Worm (Caenorhabditis elegans) whole organism, L1 larva: ENCODE results near the gene clec-55.

Experiments
- C16A3.4 ChIP-seq: fragments of 150-350 bp; optimal IDR thresholded peaks from 2 replicates; lab custom pipeline; 2014; ENCODE audit warnings: missing biosample characterization, missing genetic modification characterization
- F16B12.6 ChIP-seq: fragments of 150-350 bp; optimal IDR thresholded peaks from 2 replicates; lab custom pipeline; 2014; ENCODE audit warnings: missing biosample characterization, missing genetic modification characterization
- Y116A8C.19 ChIP-seq: sonication (generic microtip); optimal IDR thresholded peaks from 2 replicates; lab custom pipeline; 2016; ENCODE audit warnings: missing compliant biosample characterization, missing genetic modification characterization, borderline replicate concordance
- alr-1 ChIP-seq: fragments of 200-800 bp; sonication (Bioruptor generic); optimal IDR thresholded peaks from 2 replicates; lab custom pipeline; 2018; ENCODE audit warnings: borderline replicate concordance, mild to moderate bottlenecking, missing genetic modification characterization, missing compliant biosample characterization
- ama-1 ChIP-seq: fragments of 150-350 bp; optimal IDR thresholded peaks from 2 replicates; lab custom pipeline; 2014
- blmp-1 ChIP-seq: fragments of 150-350 bp; optimal IDR thresholded peaks from 2 replicates; lab custom pipeline; 2014; ENCODE audit warnings: missing biosample characterization, missing genetic modification characterization
- ceh-8 ChIP-seq: fragments of 200-800 bp; sonication (Bioruptor generic); optimal IDR thresholded peaks from 2 replicates; lab custom pipeline; 2018; ENCODE audit warnings: mild to moderate bottlenecking, missing genetic modification characterization, moderate library complexity, missing compliant biosample characterization
- ceh-88 ChIP-seq: fragments of 200-800 bp; sonication (Bioruptor generic); IDR thresholded peaks from 2 replicates; pipeline ENCODE4 v1.3.6; 2022; ENCODE audit warnings: missing genetic modification characterization, missing compliant biosample characterization
- dsc-1 ChIP-seq: sonication (generic microtip); optimal IDR thresholded peaks from 2 replicates; lab custom pipeline; 2016; ENCODE audit warnings: mild to moderate bottlenecking, missing genetic modification characterization, missing compliant biosample characterization
- efl-1 ChIP-seq, 4 experiments: fragments of 150-350 bp; optimal IDR thresholded peaks in 3 of 4; peaks in 1 of 4; 1 replicate in 1 of 4; 2 replicates in 3 of 4; lab custom pipeline; 2014; ENCODE audit warnings: missing biosample characterization in 2 of 4, missing genetic modification characterization in 2 of 4, missing genetic modification reagents in 2 of 4
- ets-5 ChIP-seq: fragments of 200-800 bp; sonication (Bioruptor generic); IDR thresholded peaks from 2 replicates; pipeline ENCODE4 v1.3.6; 2022; ENCODE audit warnings: missing genetic modification characterization, missing compliant biosample characterization
- fkh-10 ChIP-seq: sonication (generic microtip); optimal IDR thresholded peaks from 2 replicates; lab custom pipeline; 2017; ENCODE audit warnings: missing biosample characterization, missing genetic modification reagents, missing genetic modification characterization
- fkh-8 ChIP-seq: sonication (generic microtip); optimal IDR thresholded peaks from 2 replicates; lab custom pipeline; 2016; ENCODE audit warnings: mild to moderate bottlenecking, missing genetic modification characterization, missing compliant biosample characterization
- fos-1 ChIP-seq: fragments of 150-350 bp; optimal IDR thresholded peaks from 2 replicates; lab custom pipeline; 2014; ENCODE audit warnings: missing biosample characterization, missing genetic modification characterization
- hlh-4 ChIP-seq: sonication (generic microtip); optimal IDR thresholded peaks from 2 replicates; lab custom pipeline; 2016; ENCODE audit warnings: mild to moderate bottlenecking, missing genetic modification characterization, missing compliant biosample characterization
- hpl-2 ChIP-seq: fragments of 150-350 bp; optimal IDR thresholded peaks from 2 replicates; lab custom pipeline; 2014; ENCODE audit warnings: missing biosample characterization, missing genetic modification reagents, missing genetic modification characterization
- isw-1 ChIP-seq: fragments of 200-800 bp; sonication (Bioruptor generic); IDR thresholded peaks from 2 replicates; pipeline ENCODE4 v1.3.6; 2022; ENCODE audit warnings: missing genetic modification characterization, missing compliant biosample characterization
- jun-1 ChIP-seq: fragments of 150-350 bp; optimal IDR thresholded peaks from 2 replicates; lab custom pipeline; 2014; ENCODE audit warnings: missing biosample characterization, missing genetic modification reagents, missing genetic modification characterization
- lin-14 ChIP-seq: fragments of 200-800 bp; sonication (Bioruptor generic); optimal IDR thresholded peaks from 2 replicates; lab custom pipeline; 2018; ENCODE audit warnings: mild to moderate bottlenecking, missing genetic modification characterization, moderate library complexity, missing compliant biosample characterization
- lin-15B ChIP-seq: fragments of 150-350 bp; sonication (generic microtip); optimal IDR thresholded peaks from 3 replicates; lab custom pipeline; 2014; ENCODE audit warnings: missing biosample characterization, missing genetic modification characterization
- lin-39 ChIP-seq: fragments of 150-350 bp; optimal IDR thresholded peaks from 2 replicates; lab custom pipeline; 2014; ENCODE audit warnings: missing biosample characterization, missing genetic modification reagents, missing genetic modification characterization
- lir-3 ChIP-seq: sonication (generic microtip); optimal IDR thresholded peaks from 2 replicates; lab custom pipeline; 2016; ENCODE audit warnings: mild to moderate bottlenecking, missing genetic modification characterization, moderate library complexity, missing compliant biosample characterization; ENCODE audit not compliant: poor library complexity
- lsy-2 ChIP-seq, 2 experiments: fragments of 150-350 bp; optimal IDR thresholded peaks; 2 replicates each; lab custom pipeline; 2014; ENCODE audit warnings: missing biosample characterization in 2 of 2, missing genetic modification characterization in 2 of 2
- mab-9 ChIP-seq: fragments of 200-800 bp; sonication (Bioruptor generic); IDR thresholded peaks from 2 replicates; pipeline ENCODE4 v1.3.6; 2022; ENCODE audit warnings: missing genetic modification reagents, missing genetic modification characterization, missing compliant biosample characterization
- mep-1 ChIP-seq: fragments of 150-350 bp; optimal IDR thresholded peaks from 2 replicates; lab custom pipeline; 2014; ENCODE audit warnings: missing biosample characterization, missing genetic modification characterization
- nhr-12 ChIP-seq: sonication (generic microtip); optimal IDR thresholded peaks from 2 replicates; lab custom pipeline; 2017; ENCODE audit warnings: missing biosample characterization, missing genetic modification characterization
- nhr-19 ChIP-seq: fragments of 200-800 bp; sonication (Bioruptor generic); conservative IDR thresholded peaks from 2 replicates; pipeline ENCODE4 v1.3.6; 2022; ENCODE audit warnings: missing genetic modification characterization, missing compliant biosample characterization
- nhr-20 ChIP-seq: sonication (generic microtip); optimal IDR thresholded peaks from 2 replicates; lab custom pipeline; 2016; ENCODE audit warnings: mild to moderate bottlenecking, missing genetic modification characterization, missing compliant biosample characterization
- nhr-28 ChIP-seq: fragments of 150-350 bp; optimal IDR thresholded peaks from 2 replicates; lab custom pipeline; 2014; ENCODE audit warnings: missing biosample characterization, missing genetic modification characterization
- nhr-71 ChIP-seq: sonication (generic microtip); optimal IDR thresholded peaks from 2 replicates; lab custom pipeline; 2016; ENCODE audit warnings: mild to moderate bottlenecking, missing genetic modification characterization, moderate library complexity, missing compliant biosample characterization
- nhr-76 ChIP-seq: sonication (generic microtip); optimal IDR thresholded peaks from 2 replicates; lab custom pipeline; 2017; ENCODE audit warnings: missing biosample characterization, missing genetic modification characterization
- nhr-77 ChIP-seq: fragments of 150-350 bp; optimal IDR thresholded peaks from 2 replicates; lab custom pipeline; 2014; ENCODE audit warnings: missing biosample characterization, missing genetic modification characterization
- nhr-85 ChIP-seq: sonication (generic microtip); peaks from one replicate; lab custom pipeline; 2016; ENCODE audit warnings: missing genetic modification characterization, inconsistent platforms, missing compliant biosample characterization
- nhr-90 ChIP-seq: sonication (generic microtip); optimal IDR thresholded peaks from 2 replicates; lab custom pipeline; 2016; ENCODE audit warnings: mild to moderate bottlenecking, missing genetic modification characterization, missing compliant biosample characterization; ENCODE audit not compliant: poor library complexity
- pax-3 ChIP-seq: fragments of 200-800 bp; sonication (Bioruptor generic); optimal IDR thresholded peaks from 2 replicates; lab custom pipeline; 2018; ENCODE audit warnings: mild to moderate bottlenecking, missing genetic modification characterization, moderate library complexity, missing compliant biosample characterization
- skn-1 ChIP-seq: fragments of 150-350 bp; optimal IDR thresholded peaks from 2 replicates; lab custom pipeline; 2014; ENCODE audit warnings: missing biosample characterization, missing genetic modification characterization
- snpc-4 ChIP-seq: fragments of 150-350 bp; optimal IDR thresholded peaks from 2 replicates; lab custom pipeline; 2014; ENCODE audit warnings: missing biosample characterization, missing genetic modification characterization
- snu-23 ChIP-seq: sonication (generic microtip); optimal IDR thresholded peaks from 2 replicates; lab custom pipeline; 2016; ENCODE audit warnings: missing genetic modification characterization, missing compliant biosample characterization
- sup-37 ChIP-seq: fragments of 200-800 bp; sonication (Bioruptor generic); optimal IDR thresholded peaks from 2 replicates; lab custom pipeline; 2018; ENCODE audit warnings: mild to moderate bottlenecking, missing genetic modification characterization, missing compliant biosample characterization
- tlp-1 ChIP-seq: fragments of 150-350 bp; optimal IDR thresholded peaks from 2 replicates; lab custom pipeline; 2014; ENCODE audit warnings: missing biosample characterization, missing genetic modification characterization
- unc-30 ChIP-seq: sonication (generic microtip); optimal IDR thresholded peaks from 2 replicates; lab custom pipeline; 2017; ENCODE audit warnings: missing biosample characterization, missing genetic modification characterization
- unc-98 ChIP-seq: fragments of 200-800 bp; sonication (Bioruptor generic); IDR thresholded peaks from 2 replicates; pipeline ENCODE4 v1.3.6; 2022; ENCODE audit warnings: missing genetic modification characterization, missing compliant biosample characterization
- xbp-1 ChIP-seq: sonication (generic microtip); optimal IDR thresholded peaks from 2 replicates; lab custom pipeline; 2016; ENCODE audit warnings: missing genetic modification characterization, missing compliant biosample characterization
- zip-4 ChIP-seq: fragments of 200-800 bp; sonication (Bioruptor generic); optimal IDR thresholded peaks from 2 replicates; lab custom pipeline; 2018; ENCODE audit warnings: mild to moderate bottlenecking, missing genetic modification characterization, moderate library complexity, missing compliant biosample characterization
- ztf-11 ChIP-seq, 2 experiments: sonication (generic microtip); optimal IDR thresholded peaks; 2 replicates each; lab custom pipeline; 2016 to 2017; ENCODE audit warnings: missing genetic modification characterization in 2 of 2, missing biosample characterization in 1 of 2, missing compliant biosample characterization in 1 of 2

The clec-55 gene

DNA sequence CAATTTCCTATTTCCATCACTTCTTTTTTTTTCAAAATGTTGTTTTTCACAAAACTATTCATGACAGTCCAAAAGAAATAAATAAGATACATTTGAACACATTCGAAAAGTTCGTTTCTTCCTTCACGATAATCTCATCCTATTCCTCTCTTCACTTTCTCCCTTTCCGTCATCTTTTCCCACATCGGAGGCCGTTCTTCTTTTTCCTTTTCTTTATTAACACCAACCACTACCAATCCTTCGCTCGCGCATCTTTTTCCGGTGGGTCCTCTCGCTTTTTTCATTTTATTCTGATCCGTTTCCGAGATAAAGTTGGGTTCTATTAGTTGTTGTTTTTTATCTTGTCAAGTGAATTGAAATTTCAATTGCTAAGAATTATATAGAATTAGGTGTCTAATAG lies 16.4 kb downstream of the clec-55 start:
- peak; percentile 94 for TF ChIP-seq blmp-1 (tag; lab: Kevin White, UChicago)
- no peak for TF ChIP-seq nhr-76
- peak; percentile 51 for TF ChIP-seq lin-14 (GFP tag; lab: Kevin White, UChicago)

DNA sequence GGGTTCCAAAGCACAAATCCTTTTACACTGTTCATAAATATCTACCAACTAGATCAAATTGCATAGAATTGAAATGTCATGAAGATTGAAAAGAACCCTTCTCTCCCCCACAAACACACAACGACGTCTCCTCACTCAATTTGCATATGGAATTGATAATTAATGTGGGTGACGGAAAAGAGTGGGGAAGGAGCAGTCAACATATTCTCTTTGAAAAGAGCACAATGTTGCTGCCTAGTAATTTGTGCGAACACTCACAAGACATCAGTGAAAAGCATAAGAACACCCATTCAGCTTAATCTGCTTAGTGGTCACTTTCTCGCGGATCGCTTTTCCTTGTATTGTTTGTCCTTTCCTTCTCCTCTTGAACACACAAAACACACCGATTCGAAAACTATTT lies 17.4 kb downstream of the clec-55 start:
- TF ChIP-seq nhr-20 (tag; lab: Kevin White, UChicago) (no peak), sup-37 (GFP tag; lab: Kevin White, UChicago) (no peak), ceh-88 (GFP tag; lab: Robert Waterston, UW) (no peak), mep-1 (no peak), snpc-4 (tag; lab: Kevin White, UChicago) (no peak), fkh-8 (tag; lab: Kevin White, UChicago) (no peak), nhr-85 (tag; lab: Kevin White, UChicago) (peak; percentile 34)

DNA sequence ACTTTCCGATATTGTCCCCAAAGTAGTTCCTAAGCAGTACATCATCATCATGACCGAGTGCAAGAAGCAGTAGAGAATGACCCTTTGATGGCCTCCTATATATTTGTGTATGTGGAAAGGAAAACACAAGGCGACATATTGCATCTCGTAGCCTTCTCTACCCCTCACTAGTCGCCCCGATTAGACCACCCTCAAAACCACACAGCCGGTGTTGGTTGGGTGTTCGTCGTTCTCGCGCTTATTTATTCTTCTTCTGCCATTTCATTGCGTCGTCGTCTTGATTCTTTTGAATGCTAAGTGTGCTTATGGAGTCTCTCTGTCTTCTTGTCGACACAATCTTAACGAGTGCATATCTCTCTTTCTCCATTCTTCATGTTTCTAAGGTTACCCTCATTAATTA lies 19.1 kb downstream of the clec-55 start:
- TF ChIP-seq blmp-1 (tag; lab: Kevin White, UChicago) (peak; percentile 2), mep-1 (no peak), efl-1 (optimal IDR thresholded peaks at IDR 0.05; lab: Kevin White, UChicago) (no peak), efl-1 (GFP tag; optimal IDR thresholded peaks at IDR 0.05 in 1 of 2; lab: Kevin White, UChicago) (peak in 1 of 2 experiments; percentile 50)

- TF ChIP-seq nhr-12 (tag; lab: Kevin White, UChicago) (no peak), F16B12.6 (tag; lab: Kevin White, UChicago) (no peak), lin-14 (GFP tag; lab: Kevin White, UChicago) (peak; percentile 59), unc-98 (GFP tag; lab: Robert Waterston, UW) (no peak), Y116A8C.19 (tag; lab: Kevin White, UChicago) (no peak), hpl-2 (GFP tag; lab: Kevin White, UChicago) (no peak), nhr-77 (tag; lab: Kevin White, UChicago) (no peak), nhr-71 (tag; lab: Kevin White, UChicago) (no peak), lir-3 (tag; lab: Kevin White, UChicago) (no peak), lin-15B (tag; lab: Kevin White, UChicago) (no peak), ama-1 (lab: Kevin White, UChicago) (no peak), fos-1 (no peak), snu-23 (GFP tag; lab: Kevin White, UChicago) (peak; percentile 17), unc-30 (no peak), ztf-11 (tag; optimal IDR thresholded peaks at IDR 0.05; lab: Kevin White, UChicago) (no peak), tlp-1 (tag; lab: Kevin White, UChicago) (no peak), nhr-90 (no peak), fkh-10 (GFP tag; lab: Kevin White, UChicago) (no peak), xbp-1 (tag; lab: Kevin White, UChicago) (no peak), skn-1 (tag; lab: Kevin White, UChicago) (peak; percentile 42), nhr-28 (tag; lab: Kevin White, UChicago) (no peak), pax-3 (tag; lab: Kevin White, UChicago) (no peak), zip-4 (GFP tag; lab: Kevin White, UChicago) (no peak), mab-9 (GFP tag; lab: Robert Waterston, UW) (no peak), dsc-1 (no peak), efl-1 (optimal IDR thresholded peaks at IDR 0.05; lab: Kevin White, UChicago) (no peak), efl-1 (GFP tag; optimal IDR thresholded peaks at IDR 0.05 in 1 of 2; lab: Kevin White, UChicago) (peak in 1 of 2 experiments; percentile 91), lin-39 (tag; lab: Kevin White, UChicago) (no peak), alr-1 (tag; lab: Kevin White, UChicago) (no peak), lsy-2 (tag; optimal IDR thresholded peaks at IDR 0.05; lab: Kevin White, UChicago) (peak in 1 of 2 experiments; percentile 22), ceh-8 (GFP tag; lab: Kevin White, UChicago) (no peak), mep-1 (peak; percentile 45), jun-1 (tag; lab: Kevin White, UChicago) (no peak), hlh-4 (tag; lab: Kevin White, UChicago) (no peak), ets-5 (no peak), C16A3.4 (no peak), nhr-19 (GFP tag; lab: Robert Waterston, UW) (no peak; the same call in 1 of the 2 replicates), isw-1 (GFP tag; lab: Robert Waterston, UW) (no peak)
Observed at ce11 chrV:14499074-14499864, 20.2 kb downstream of the clec-55 start.
